Worm (Caenorhabditis elegans) whole organism, L3 larva: Measurements from ENCODE around the gene srh-128.

ENCODE experiments used
- R02D3.7 ChIP-seq: fragments of 150-350 bp; optimal IDR thresholded peaks from 2 replicates; lab custom pipeline; 2014; ENCODE audit warnings: missing biosample characterization, missing genetic modification characterization
- aly-2 ChIP-seq: fragments of 150-350 bp; optimal IDR thresholded peaks from 2 replicates; lab custom pipeline; 2014; ENCODE audit warnings: missing biosample characterization, missing genetic modification characterization
- ceh-28 ChIP-seq: fragments of 150-350 bp; optimal IDR thresholded peaks from 2 replicates; lab custom pipeline; 2014; ENCODE audit warnings: missing biosample characterization, missing genetic modification reagents, missing genetic modification characterization
- ceh-82 ChIP-seq: fragments of 150-350 bp; optimal IDR thresholded peaks from 2 replicates; lab custom pipeline; 2014; ENCODE audit warnings: missing biosample characterization, missing genetic modification characterization
- ceh-9 ChIP-seq: sonication (generic microtip); optimal IDR thresholded peaks from 2 replicates; lab custom pipeline; 2018; ENCODE audit warnings: missing biosample characterization, missing genetic modification characterization
- egl-27 ChIP-seq: sonication (generic microtip); optimal IDR thresholded peaks from 4 replicates; lab custom pipeline; 2017; ENCODE audit warnings: missing biosample characterization, missing genetic modification reagents, missing genetic modification characterization
- egl-5 ChIP-seq: fragments of 150-350 bp; optimal IDR thresholded peaks from 2 replicates; lab custom pipeline; 2017; ENCODE audit warnings: missing biosample characterization, missing genetic modification reagents, missing genetic modification characterization, inconsistent platforms
- elt-1 ChIP-seq: fragments of 150-350 bp; optimal IDR thresholded peaks from 2 replicates; lab custom pipeline; 2014; ENCODE audit warnings: missing biosample characterization, missing genetic modification characterization
- elt-2 ChIP-seq: sonication (generic microtip); optimal IDR thresholded peaks from 2 replicates; lab custom pipeline; 2016; ENCODE audit warnings: missing genetic modification reagents, mild to moderate bottlenecking, missing genetic modification characterization, missing compliant biosample characterization
- eor-1 ChIP-seq, 2 experiments: fragments of 150-350 bp; optimal IDR thresholded peaks; 2 replicates each; lab custom pipeline; 2014 to 2018; ENCODE audit warnings: missing biosample characterization in 2 of 2, missing genetic modification characterization in 2 of 2
- fkh-10 ChIP-seq: sonication (generic microtip); optimal IDR thresholded peaks from 2 replicates; lab custom pipeline; 2017; ENCODE audit warnings: missing biosample characterization, missing genetic modification reagents, missing genetic modification characterization
- fkh-2 ChIP-seq: fragments of 150-350 bp; optimal IDR thresholded peaks from 2 replicates; lab custom pipeline; 2014; ENCODE audit warnings: missing biosample characterization, missing genetic modification reagents, missing genetic modification characterization
- hmg-11 ChIP-seq: sonication (generic microtip); optimal IDR thresholded peaks from 2 replicates; lab custom pipeline; 2016; ENCODE audit warnings: missing genetic modification characterization, missing compliant biosample characterization
- lin-15B ChIP-seq: fragments of 150-350 bp; optimal IDR thresholded peaks from 2 replicates; lab custom pipeline; 2014; ENCODE audit warnings: missing biosample characterization, missing genetic modification characterization
- lin-39 ChIP-seq: fragments of 150-350 bp; optimal IDR thresholded peaks from 2 replicates; lab custom pipeline; 2018; ENCODE audit warnings: missing biosample characterization, missing genetic modification reagents, missing genetic modification characterization
- lsy-12 ChIP-seq: sonication (generic microtip); optimal IDR thresholded peaks from 2 replicates; lab custom pipeline; 2016; ENCODE audit warnings: mild to moderate bottlenecking, missing genetic modification characterization, missing compliant biosample characterization
- mdl-1 ChIP-seq: fragments of 150-350 bp; optimal IDR thresholded peaks from 2 replicates; lab custom pipeline; 2014; ENCODE audit warnings: missing biosample characterization, missing genetic modification characterization
- mml-1 ChIP-seq: fragments of 150-350 bp; sonication (generic microtip); optimal IDR thresholded peaks from 3 replicates; lab custom pipeline; 2014; ENCODE audit warnings: missing biosample characterization, missing genetic modification characterization
- nfya-1 ChIP-seq: sonication (generic microtip); optimal IDR thresholded peaks from 2 replicates; lab custom pipeline; 2017; ENCODE audit warnings: missing genetic modification characterization, mild to moderate bottlenecking, missing compliant biosample characterization, antibody characterized with exemption, moderate library complexity; ENCODE audit not compliant: insufficient read depth
- nhr-11 ChIP-seq: fragments of 150-350 bp; optimal IDR thresholded peaks from 2 replicates; lab custom pipeline; 2014; ENCODE audit warnings: missing biosample characterization, missing genetic modification characterization
- nhr-23 ChIP-seq: fragments of 150-350 bp; optimal IDR thresholded peaks from 2 replicates; lab custom pipeline; 2014; ENCODE audit warnings: missing biosample characterization, missing genetic modification reagents, missing genetic modification characterization
- nhr-25 ChIP-seq: sonication (generic microtip); optimal IDR thresholded peaks from 2 replicates; lab custom pipeline; 2017; ENCODE audit warnings: missing biosample characterization, missing genetic modification characterization
- nhr-28 ChIP-seq: fragments of 150-350 bp; optimal IDR thresholded peaks from 2 replicates; lab custom pipeline; 2014; ENCODE audit warnings: missing biosample characterization, missing genetic modification characterization
- nhr-43 ChIP-seq: sonication (generic microtip); optimal IDR thresholded peaks from 2 replicates; lab custom pipeline; 2016; ENCODE audit warnings: mild to moderate bottlenecking, missing genetic modification characterization, missing compliant biosample characterization; ENCODE audit not compliant: poor library complexity, severe bottlenecking
- nhr-67 ChIP-seq: fragments of 150-350 bp; optimal IDR thresholded peaks from 2 replicates; lab custom pipeline; 2014; ENCODE audit warnings: missing biosample characterization, missing genetic modification characterization
- nhr-76 ChIP-seq: fragments of 150-350 bp; sonication (generic microtip); optimal IDR thresholded peaks from 5 replicates; lab custom pipeline; 2014; ENCODE audit warnings: missing biosample characterization, missing genetic modification characterization
- pha-4 ChIP-seq: fragments of 150-350 bp; optimal IDR thresholded peaks from 2 replicates; lab custom pipeline; 2014; ENCODE audit warnings: missing biosample characterization, missing genetic modification reagents, missing genetic modification characterization
- pqm-1 ChIP-seq: fragments of 150-350 bp; optimal IDR thresholded peaks from 2 replicates; lab custom pipeline; 2017; ENCODE audit warnings: missing biosample characterization, missing genetic modification characterization, inconsistent platforms
- sea-2 ChIP-seq: fragments of 150-350 bp; sonication (generic microtip); optimal IDR thresholded peaks from 4 replicates; lab custom pipeline; 2014; ENCODE audit warnings: missing biosample characterization, missing genetic modification reagents, missing genetic modification characterization
- skn-1 ChIP-seq: fragments of 150-350 bp; optimal IDR thresholded peaks from 2 replicates; lab custom pipeline; 2014; ENCODE audit warnings: missing biosample characterization, missing genetic modification characterization
- snpc-4 ChIP-seq: fragments of 150-350 bp; optimal IDR thresholded peaks from 2 replicates; lab custom pipeline; 2014; ENCODE audit warnings: missing biosample characterization, missing genetic modification characterization
- tbx-2 ChIP-seq: sonication (generic microtip); optimal IDR thresholded peaks from 2 replicates; lab custom pipeline; 2016; ENCODE audit warnings: mild to moderate bottlenecking, missing genetic modification characterization, missing compliant biosample characterization
- unc-39 ChIP-seq: sonication (generic microtip); optimal IDR thresholded peaks from 4 replicates; lab custom pipeline; 2017; ENCODE audit warnings: missing biosample characterization, missing genetic modification characterization
- ztf-11 ChIP-seq: fragments of 150-350 bp; optimal IDR thresholded peaks from 2 replicates; lab custom pipeline; 2014; ENCODE audit warnings: missing biosample characterization, missing genetic modification characterization
- ztf-4 ChIP-seq: fragments of 150-350 bp; optimal IDR thresholded peaks from 2 replicates; lab custom pipeline; 2014; ENCODE audit warnings: missing biosample characterization, missing genetic modification characterization

srh-128 gene

DNA sequence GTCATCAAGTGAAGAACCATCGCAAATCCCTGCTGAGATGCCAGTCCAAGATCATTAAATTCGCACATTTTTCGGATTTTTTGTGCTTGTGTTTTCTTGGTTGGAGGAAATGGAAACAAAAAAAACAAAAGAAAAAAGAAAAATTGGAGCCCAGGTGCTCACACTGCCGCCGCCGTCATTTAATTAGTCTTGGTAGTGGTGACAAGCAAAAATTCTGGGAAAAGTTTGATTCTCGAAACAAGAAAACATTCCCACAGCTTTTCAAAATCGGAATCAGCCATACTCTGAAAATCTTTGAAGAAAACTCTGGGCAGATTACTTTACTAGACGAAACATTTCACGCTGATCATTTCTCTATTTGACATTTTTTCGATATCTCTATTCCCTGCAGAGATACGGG lies at the start of gene srh-128:
srh-128 (minus strand) TSS at position 101 of the 400 bp plus-strand sequence.
- TF ChIP-seq nhr-23 (tag; lab: Kevin White, UChicago) (no peak), lin-39 (no peak), mdl-1 (tag; lab: Kevin White, UChicago) (no peak), ztf-4 (tag; lab: Kevin White, UChicago) (no peak), skn-1 (tag; lab: Kevin White, UChicago) (no peak), lin-15B (tag; lab: Kevin White, UChicago) (no peak), aly-2 (tag; lab: Kevin White, UChicago) (no peak), nhr-76 (tag; lab: Kevin White, UChicago) (no peak), lsy-12 (no peak), fkh-2 (tag; lab: Kevin White, UChicago) (no peak)
- TF ChIP-seq, all 47 proteins: peak for 0

DNA sequence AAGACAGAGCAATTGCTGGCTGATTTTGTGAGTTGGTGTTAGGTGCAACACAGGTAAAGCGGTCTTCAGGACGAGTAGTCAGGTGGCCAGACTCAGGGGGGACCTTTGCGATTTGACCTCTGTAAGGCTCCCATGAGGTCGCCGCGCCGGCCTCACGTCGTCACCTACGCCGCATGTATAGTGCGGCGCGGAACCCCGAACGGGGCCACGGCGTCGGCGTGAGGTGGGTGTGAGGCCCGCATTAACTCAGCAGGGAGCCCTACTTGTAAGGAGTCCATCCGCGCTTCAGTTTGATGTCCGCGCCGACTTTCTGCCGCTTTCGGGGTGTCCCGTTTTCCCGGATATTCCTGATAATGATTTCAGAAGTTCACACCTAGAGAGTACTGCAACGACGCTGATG lies 49.5 kb upstream of the srh-128 start:
- no peak for TF ChIP-seq lin-39
- no peak for TF ChIP-seq pha-4 (tag; lab: Kevin White, UChicago)
- TF ChIP-seq sea-2 (GFP tag; lab: Kevin White, UChicago): no peak
- no peak for TF ChIP-seq nhr-11 (tag; lab: Kevin White, UChicago)
- TF ChIP-seq elt-1 (tag; lab: Kevin White, UChicago): no peak
- no peak for TF ChIP-seq nhr-28
- no peak for TF ChIP-seq nhr-43
- TF ChIP-seq nhr-67: no peak
- no peak for TF ChIP-seq egl-27 (tag; lab: Kevin White, UChicago)
- no peak for TF ChIP-seq ceh-9 (tag; lab: Kevin White, UChicago)

DNA sequence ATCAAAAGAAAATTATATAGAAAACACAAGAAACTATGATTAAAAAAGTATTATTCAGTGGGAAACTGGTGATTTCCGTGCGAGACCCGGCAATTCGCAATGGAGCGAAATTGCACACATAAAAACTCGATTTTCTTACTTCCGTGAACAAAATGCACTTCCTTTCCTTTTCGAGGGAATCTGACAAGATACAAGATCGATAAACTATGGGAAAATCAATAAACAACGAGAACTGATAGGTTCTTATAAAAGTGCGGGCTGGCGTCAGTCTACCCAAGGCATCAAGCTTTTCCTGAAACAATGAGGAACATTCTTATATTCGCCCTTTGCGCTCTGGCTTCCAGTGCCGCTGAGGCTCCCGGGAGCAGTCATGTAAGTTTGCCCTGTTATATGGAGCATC lies 47.9 kb upstream of the srh-128 start, which contains the start of gene F29A7.3:
F29A7.3 (plus strand) TSS at position 301 of the 400 bp plus-strand sequence.
- TF ChIP-seq egl-5 (tag; lab: Kevin White, UChicago) (no peak), pqm-1 (tag; lab: Kevin White, UChicago) (no peak)

DNA sequence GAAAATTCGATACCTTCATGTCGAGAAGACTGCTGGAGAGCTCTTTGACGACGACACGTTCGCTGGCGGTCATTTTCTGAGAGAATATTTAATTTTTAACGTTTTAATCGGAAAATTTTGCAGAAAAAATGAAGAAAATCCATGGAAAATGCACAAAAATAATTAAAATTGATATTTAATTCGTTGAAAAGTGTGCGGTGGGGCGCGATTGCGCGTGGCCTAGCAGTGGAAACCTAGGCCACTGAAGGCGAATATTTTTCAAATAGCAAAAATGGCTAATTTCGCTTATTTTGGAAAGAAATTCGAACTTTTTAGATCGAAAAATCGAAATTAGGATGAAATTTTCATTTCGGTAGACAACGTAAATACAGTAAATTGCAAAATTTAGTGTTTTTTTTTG lies 47.4 kb upstream of the srh-128 start, which contains the start of gene F29A7.6:
F29A7.6 (minus strand) TSS at position 76 of the 400 bp plus-strand sequence.
- TF ChIP-seq hmg-11 (no peak), nhr-23 (tag; lab: Kevin White, UChicago) (peak; percentile 30), lin-15B (tag; lab: Kevin White, UChicago) (peak; percentile 79), nhr-11 (tag; lab: Kevin White, UChicago) (no peak), lin-39 (peak; percentile 38), nhr-43 (peak; percentile 47), egl-27 (tag; lab: Kevin White, UChicago) (no peak), R02D3.7 (peak; percentile 12), pqm-1 (tag; lab: Kevin White, UChicago) (peak; percentile 12), nhr-76 (tag; lab: Kevin White, UChicago) (no peak), snpc-4 (tag; lab: Kevin White, UChicago) (peak; percentile 71), elt-2 (tag; lab: Kevin White, UChicago) (peak; percentile 25)

DNA sequence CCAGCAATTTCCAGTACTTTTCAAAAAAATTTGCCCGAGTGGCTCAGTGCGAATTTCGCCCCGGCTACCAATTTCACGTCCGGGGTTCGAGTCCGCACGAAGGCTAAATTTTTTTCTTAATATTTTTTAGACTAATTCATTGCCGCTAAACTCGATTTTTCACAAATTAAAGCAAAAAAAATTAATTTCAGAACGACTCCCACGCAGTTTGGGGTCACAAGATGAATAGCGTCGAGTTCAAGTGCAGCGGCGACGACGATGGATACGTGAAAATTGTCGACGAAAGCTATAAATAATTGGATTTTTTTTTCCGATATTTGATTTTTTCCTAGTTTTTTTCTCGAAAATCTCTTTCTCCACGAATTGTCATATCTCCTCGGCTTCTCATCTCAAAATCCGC lies 46.2 kb upstream of the srh-128 start:
- TF ChIP-seq nhr-67 (no peak), elt-2 (tag; lab: Kevin White, UChicago) (peak; percentile 14), sea-2 (GFP tag; lab: Kevin White, UChicago) (no peak), skn-1 (tag; lab: Kevin White, UChicago) (no peak), pqm-1 (tag; lab: Kevin White, UChicago) (no peak)

- TF ChIP-seq ceh-9 (tag; lab: Kevin White, UChicago): no peak
- no peak for TF ChIP-seq eor-1 (tag; optimal IDR thresholded peaks at IDR 0.05; lab: Kevin White, UChicago)
- peak; percentile 58 for TF ChIP-seq pqm-1 (tag; lab: Kevin White, UChicago)
- peak; percentile 64 for TF ChIP-seq elt-2 (tag; lab: Kevin White, UChicago)
Measured at ce11 chrII:2749595-2750048, 44.5 kb upstream of the srh-128 start, which contains the start of gene F29A7.4. Gene F29A7.4 (plus strand): TSS chrII:2749998.

ce11 chrII:2747956-2748621 lies 43.0 kb upstream of the srh-128 start:
- TF ChIP-seq skn-1 (tag; lab: Kevin White, UChicago) (peak; percentile 10), nhr-76 (tag; lab: Kevin White, UChicago) (no peak), ceh-9 (tag; lab: Kevin White, UChicago) (no peak), snpc-4 (tag; lab: Kevin White, UChicago) (peak; percentile 41), ztf-11 (tag; lab: Kevin White, UChicago) (no peak), R02D3.7 (peak; percentile 13), lin-39 (peak; percentile 71), egl-5 (tag; lab: Kevin White, UChicago) (peak; percentile 15), fkh-2 (tag; lab: Kevin White, UChicago) (no peak), nhr-25 (tag; lab: Kevin White, UChicago) (no peak), ceh-82 (tag; lab: Kevin White, UChicago) (peak; percentile 26), nhr-28 (no peak), tbx-2 (tag; lab: Kevin White, UChicago) (peak; percentile 46), lin-15B (tag; lab: Kevin White, UChicago) (peak; percentile 41), hmg-11 (peak; percentile 76), nfya-1 (tag; lab: Kevin White, UChicago) (peak; percentile 81), fkh-10 (GFP tag; lab: Kevin White, UChicago) (peak; percentile 31), mml-1 (tag; lab: Kevin White, UChicago) (no peak), elt-1 (tag; lab: Kevin White, UChicago) (no peak), elt-2 (tag; lab: Kevin White, UChicago) (no peak), unc-39 (tag; lab: Kevin White, UChicago) (no peak), ceh-28 (no peak)
